Worm (Caenorhabditis elegans) whole organism, L1 larva: ENCODE results near the gene ZK354.3.

ENCODE experiments used
- C04F5.9 ChIP-seq: sonication (generic microtip); optimal IDR thresholded peaks from 2 replicates; lab custom pipeline; 2016; ENCODE audit warnings: missing genetic modification characterization, missing compliant biosample characterization
- F16B12.6 ChIP-seq: fragments of 150-350 bp; optimal IDR thresholded peaks from 2 replicates; lab custom pipeline; 2014; ENCODE audit warnings: missing biosample characterization, missing genetic modification characterization
- ceh-63 ChIP-seq: fragments of 200-800 bp; sonication (Bioruptor generic); optimal IDR thresholded peaks from 2 replicates; lab custom pipeline; 2018; ENCODE audit warnings: mild to moderate bottlenecking, missing genetic modification characterization, missing compliant biosample characterization
- fkh-10 ChIP-seq: sonication (generic microtip); optimal IDR thresholded peaks from 2 replicates; lab custom pipeline; 2017; ENCODE audit warnings: missing biosample characterization, missing genetic modification reagents, missing genetic modification characterization
- fkh-4 ChIP-seq: sonication (generic microtip); optimal IDR thresholded peaks from 2 replicates; lab custom pipeline; 2016; ENCODE audit warnings: missing compliant biosample characterization, missing genetic modification characterization, borderline replicate concordance
- fos-1 ChIP-seq: fragments of 150-350 bp; optimal IDR thresholded peaks from 2 replicates; lab custom pipeline; 2014; ENCODE audit warnings: missing biosample characterization, missing genetic modification characterization
- nhr-11 ChIP-seq: fragments of 150-350 bp; optimal IDR thresholded peaks from 2 replicates; lab custom pipeline; 2014; ENCODE audit warnings: missing biosample characterization, missing genetic modification characterization
- pag-3 ChIP-seq: sonication (generic microtip); optimal IDR thresholded peaks from 2 replicates; lab custom pipeline; 2017; ENCODE audit warnings: missing genetic modification characterization, mild to moderate bottlenecking, missing compliant biosample characterization, antibody characterized with exemption, borderline replicate concordance; ENCODE audit not compliant: insufficient read depth
- skn-1 ChIP-seq: fragments of 150-350 bp; optimal IDR thresholded peaks from 2 replicates; lab custom pipeline; 2014; ENCODE audit warnings: missing biosample characterization, missing genetic modification characterization
- snpc-4 ChIP-seq: fragments of 150-350 bp; optimal IDR thresholded peaks from 2 replicates; lab custom pipeline; 2014; ENCODE audit warnings: missing biosample characterization, missing genetic modification characterization
- unc-62 ChIP-seq: fragments of 150-350 bp; optimal IDR thresholded peaks from 2 replicates; lab custom pipeline; 2014; ENCODE audit warnings: missing biosample characterization, missing genetic modification reagents, missing genetic modification characterization

ce11 chrIV:5334518-5334917 is 24.7 kb downstream of the ZK354.3 start:
- TF ChIP-seq C04F5.9 (tag; lab: Kevin White, UChicago), result no peak
- no peak for TF ChIP-seq fkh-4 (tag; lab: Kevin White, UChicago)
- no peak for TF ChIP-seq pag-3 (tag; lab: Kevin White, UChicago)
- TF ChIP-seq F16B12.6 (tag; lab: Kevin White, UChicago), result no peak
- TF ChIP-seq nhr-11 (tag; lab: Kevin White, UChicago), result no peak
- peak; percentile 56 for TF ChIP-seq snpc-4 (tag; lab: Kevin White, UChicago)
- TF ChIP-seq ceh-63, result no peak
- TF ChIP-seq skn-1 (tag; lab: Kevin White, UChicago), result peak; percentile 33
- TF ChIP-seq fos-1 (tag; lab: Kevin White, UChicago), result peak; percentile 80
- peak; percentile 55 for TF ChIP-seq fkh-10
- no peak for TF ChIP-seq unc-62
